Worm (Caenorhabditis elegans): ENCODE measurements around the gene eor-2.

DNA sequence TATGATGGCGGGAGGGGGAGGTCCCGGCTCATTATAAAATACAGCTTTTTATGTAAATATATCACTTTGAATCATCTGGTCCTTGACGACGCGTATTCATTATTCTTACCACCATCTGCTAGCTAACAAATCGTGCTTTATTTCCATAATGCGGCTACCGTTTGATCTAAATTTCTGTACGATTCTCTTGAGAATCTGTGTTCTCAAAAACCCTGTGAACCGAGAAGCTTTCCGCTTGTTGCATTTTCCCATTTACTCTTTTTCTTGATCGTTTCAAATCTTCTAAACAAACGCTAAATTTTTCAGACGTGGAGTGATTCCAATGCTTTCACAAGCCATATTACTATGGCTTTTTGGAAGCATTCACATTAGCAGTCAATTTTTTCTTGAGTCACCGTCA lies 51.9 kb downstream of the eor-2 start, which contains the start of gene syg-2:
- TF ChIP-seq tra-1 (GFP tag; IDR thresholded peaks at IDR 0.05) (no peak), hlh-11 (tag; optimal IDR thresholded peaks at IDR 0.05) (no peak), nhr-77 (tag; optimal IDR thresholded peaks at IDR 0.05) (no peak), skn-1 (tag; optimal IDR thresholded peaks at IDR 0.05) (no peak), unc-39 (tag; optimal IDR thresholded peaks at IDR 0.05) (no peak), mep-1 (tag; optimal IDR thresholded peaks at IDR 0.05) (no peak), lin-13 (GFP tag; optimal IDR thresholded peaks at IDR 0.05) (no peak)
